Worm (Caenorhabditis elegans) whole organism, mixed stage, embryonic: Measurements from ENCODE around the gene nhr-255.
A peak's percentile ranks its signal among the peaks of the same experiment; 100 is the strongest.

Experiments used
- M03D4.4 ChIP-seq: sonication (generic microtip); optimal IDR thresholded peaks from 2 replicates; lab custom pipeline; 2017; ENCODE audit warnings: mild to moderate bottlenecking, missing genetic modification characterization, missing compliant biosample characterization
- bed-3 ChIP-seq: fragments of 200-800 bp; sonication (Bioruptor generic); optimal IDR thresholded peaks from 3 replicates; lab custom pipeline; 2018; ENCODE audit warnings: mild to moderate bottlenecking, missing genetic modification characterization, moderate library complexity, missing compliant biosample characterization
- blmp-1 ChIP-seq: fragments of 150-350 bp; optimal IDR thresholded peaks from 2 replicates; lab custom pipeline; 2014; ENCODE audit warnings: missing biosample characterization, missing genetic modification characterization
- ceh-39 ChIP-seq: fragments of 150-350 bp; optimal IDR thresholded peaks from 2 replicates; lab custom pipeline; 2014; ENCODE audit warnings: missing biosample characterization, missing genetic modification characterization
- ceh-43 ChIP-seq: fragments of 200-800 bp; sonication (Bioruptor generic); optimal IDR thresholded peaks from 2 replicates; lab custom pipeline; 2018; ENCODE audit warnings: mild to moderate bottlenecking, missing genetic modification characterization, moderate library complexity, missing compliant biosample characterization
- ceh-83 ChIP-seq: fragments of 200-800 bp; sonication (Bioruptor generic); optimal IDR thresholded peaks from 2 replicates; lab custom pipeline; 2018; ENCODE audit warnings: mild to moderate bottlenecking, missing genetic modification characterization, missing compliant biosample characterization
- ces-1 ChIP-seq: fragments of 150-350 bp; optimal IDR thresholded peaks from 2 replicates; lab custom pipeline; 2014; ENCODE audit warnings: missing biosample characterization, missing genetic modification reagents, missing genetic modification characterization
- cnd-1 ChIP-seq: fragments of 200-800 bp; sonication (Bioruptor generic); optimal IDR thresholded peaks from 2 replicates; lab custom pipeline; 2018; ENCODE audit warnings: mild to moderate bottlenecking, missing genetic modification characterization, missing compliant biosample characterization
- drap-1 ChIP-seq: fragments of 200-800 bp; sonication (Bioruptor generic); optimal IDR thresholded peaks from 3 replicates; lab custom pipeline; 2018; ENCODE audit warnings: mild to moderate bottlenecking, missing genetic modification characterization, missing compliant biosample characterization
- elt-1 ChIP-seq: sonication (generic microtip); optimal IDR thresholded peaks from 2 replicates; lab custom pipeline; 2017; ENCODE audit warnings: missing genetic modification characterization, mild to moderate bottlenecking, missing compliant biosample characterization, antibody characterized with exemption, moderate library complexity, borderline replicate concordance; ENCODE audit not compliant: insufficient read depth
- elt-3 ChIP-seq: fragments of 150-350 bp; optimal IDR thresholded peaks from 2 replicates; lab custom pipeline; 2014; ENCODE audit warnings: missing biosample characterization, missing genetic modification characterization
- flh-1 ChIP-seq: fragments of 200-800 bp; sonication (Bioruptor generic); optimal IDR thresholded peaks from 2 replicates; lab custom pipeline; 2018; ENCODE audit warnings: mild to moderate bottlenecking, missing genetic modification characterization, moderate library complexity, missing compliant biosample characterization
- ham-2 ChIP-seq: fragments of 200-800 bp; sonication (Bioruptor generic); optimal IDR thresholded peaks from 2 replicates; lab custom pipeline; 2018; ENCODE audit warnings: mild to moderate bottlenecking, missing genetic modification characterization, missing compliant biosample characterization
- hlh-1 ChIP-seq: fragments of 150-350 bp; optimal IDR thresholded peaks from 2 replicates; lab custom pipeline; 2014; ENCODE audit warnings: missing biosample characterization, missing genetic modification reagents, missing genetic modification characterization
- lin-13 ChIP-seq: fragments of 150-350 bp; optimal IDR thresholded peaks from 2 replicates; lab custom pipeline; 2014; ENCODE audit warnings: missing biosample characterization, missing genetic modification characterization
- lin-32 ChIP-seq: fragments of 200-800 bp; sonication (Bioruptor generic); optimal IDR thresholded peaks from 2 replicates; lab custom pipeline; 2018; ENCODE audit warnings: mild to moderate bottlenecking, missing genetic modification characterization, missing compliant biosample characterization
- lsy-2 ChIP-seq: fragments of 150-350 bp; optimal IDR thresholded peaks from 2 replicates; lab custom pipeline; 2014; ENCODE audit warnings: missing biosample characterization, missing genetic modification characterization
- mab-5 ChIP-seq: fragments of 150-350 bp; optimal IDR thresholded peaks from 2 replicates; lab custom pipeline; 2014; ENCODE audit warnings: missing biosample characterization, missing genetic modification characterization
- mep-1 ChIP-seq: fragments of 150-350 bp; optimal IDR thresholded peaks from 2 replicates; lab custom pipeline; 2017; ENCODE audit warnings: missing biosample characterization, missing genetic modification reagents, missing genetic modification characterization, inconsistent platforms
- mls-2 ChIP-seq: sonication (generic microtip); optimal IDR thresholded peaks from 2 replicates; lab custom pipeline; 2016; ENCODE audit warnings: mild to moderate bottlenecking, missing genetic modification characterization, moderate library complexity, missing compliant biosample characterization
- nhr-12 ChIP-seq: fragments of 150-350 bp; optimal IDR thresholded peaks from 2 replicates; lab custom pipeline; 2014; ENCODE audit warnings: missing biosample characterization, missing genetic modification characterization
- nhr-2 ChIP-seq: fragments of 150-350 bp; optimal IDR thresholded peaks from 2 replicates; lab custom pipeline; 2014; ENCODE audit warnings: missing biosample characterization, missing genetic modification characterization
- nhr-237 ChIP-seq: fragments of 150-350 bp; optimal IDR thresholded peaks from 2 replicates; lab custom pipeline; 2014; ENCODE audit warnings: missing biosample characterization, missing genetic modification characterization
- nhr-28 ChIP-seq: fragments of 150-350 bp; optimal IDR thresholded peaks from 2 replicates; lab custom pipeline; 2014; ENCODE audit warnings: missing biosample characterization, missing genetic modification characterization
- nhr-76 ChIP-seq: sonication (generic microtip); optimal IDR thresholded peaks from 2 replicates; lab custom pipeline; 2017; ENCODE audit warnings: missing biosample characterization, missing genetic modification characterization
- pha-4 ChIP-seq: fragments of 150-350 bp; optimal IDR thresholded peaks from 2 replicates; lab custom pipeline; 2018; ENCODE audit warnings: missing biosample characterization, missing genetic modification reagents, missing genetic modification characterization
- sem-2 ChIP-seq: fragments of 200-800 bp; sonication (Bioruptor generic); optimal IDR thresholded peaks from 2 replicates; lab custom pipeline; 2018; ENCODE audit warnings: mild to moderate bottlenecking, missing genetic modification characterization, missing compliant biosample characterization
- snpc-4 ChIP-seq: fragments of 150-350 bp; optimal IDR thresholded peaks from 2 replicates; lab custom pipeline; 2014; ENCODE audit warnings: missing biosample characterization, missing genetic modification characterization
- sptf-1 ChIP-seq: sonication (generic microtip); optimal IDR thresholded peaks from 2 replicates; lab custom pipeline; 2017; ENCODE audit warnings: mild to moderate bottlenecking, missing genetic modification characterization, moderate library complexity, missing compliant biosample characterization
- tbx-8 ChIP-seq: fragments of 200-800 bp; sonication (Bioruptor generic); optimal IDR thresholded peaks from 2 replicates; lab custom pipeline; 2018; ENCODE audit warnings: mild to moderate bottlenecking, missing genetic modification characterization, moderate library complexity, missing compliant biosample characterization
- unc-120 ChIP-seq: sonication (generic microtip); optimal IDR thresholded peaks from 2 replicates; lab custom pipeline; 2017; ENCODE audit warnings: missing genetic modification characterization, missing compliant biosample characterization; ENCODE audit not compliant: poor library complexity, severe bottlenecking
- unc-39 ChIP-seq: fragments of 150-350 bp; optimal IDR thresholded peaks from 2 replicates; lab custom pipeline; 2014; ENCODE audit warnings: missing biosample characterization, missing genetic modification characterization
- unc-62 ChIP-seq: fragments of 150-350 bp; optimal IDR thresholded peaks from 2 replicates; lab custom pipeline; 2014; ENCODE audit warnings: missing biosample characterization, missing genetic modification reagents, missing genetic modification characterization
- zip-8 ChIP-seq: fragments of 150-350 bp; optimal IDR thresholded peaks from 2 replicates; lab custom pipeline; 2014; ENCODE audit warnings: missing biosample characterization, missing genetic modification characterization
- ztf-11 ChIP-seq: fragments of 150-350 bp; optimal IDR thresholded peaks from 2 replicates; lab custom pipeline; 2014; ENCODE audit warnings: missing biosample characterization, missing genetic modification characterization

Gene nhr-255

DNA sequence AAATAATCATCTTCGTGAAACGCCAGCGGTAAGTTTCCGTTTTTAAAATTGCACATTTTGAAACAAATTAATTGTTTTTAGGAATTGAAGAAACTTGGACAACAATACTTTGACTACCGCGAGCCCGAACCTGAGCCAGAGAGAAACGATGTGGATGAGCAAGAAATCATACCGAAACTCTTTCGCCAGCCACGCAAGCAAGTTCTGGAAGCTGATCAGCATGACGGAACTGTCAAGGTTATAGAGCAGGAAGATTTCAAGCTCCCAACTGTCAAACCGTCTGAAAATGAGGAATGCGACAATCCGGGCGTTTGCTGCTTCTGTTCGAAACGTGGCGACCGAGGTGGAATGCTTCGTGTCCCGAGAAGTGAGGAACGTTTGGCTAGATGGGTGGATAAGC, 12.1 kb upstream of the nhr-255 start:
- no peak for TF ChIP-seq nhr-2 (tag; lab: Kevin White, UChicago)
- TF ChIP-seq unc-120 (tag; lab: Kevin White, UChicago): no peak
- no peak for TF ChIP-seq mls-2 (tag; lab: Kevin White, UChicago)
- TF ChIP-seq ceh-43: no peak
- TF ChIP-seq nhr-76: no peak
- no peak for TF ChIP-seq nhr-237
- no peak for TF ChIP-seq elt-3 (tag; lab: Kevin White, UChicago)
- TF ChIP-seq M03D4.4 (tag; lab: Kevin White, UChicago): no peak
- no peak for TF ChIP-seq mab-5 (tag; lab: Kevin White, UChicago)
- TF ChIP-seq, all 35 proteins: peak for 0

DNA sequence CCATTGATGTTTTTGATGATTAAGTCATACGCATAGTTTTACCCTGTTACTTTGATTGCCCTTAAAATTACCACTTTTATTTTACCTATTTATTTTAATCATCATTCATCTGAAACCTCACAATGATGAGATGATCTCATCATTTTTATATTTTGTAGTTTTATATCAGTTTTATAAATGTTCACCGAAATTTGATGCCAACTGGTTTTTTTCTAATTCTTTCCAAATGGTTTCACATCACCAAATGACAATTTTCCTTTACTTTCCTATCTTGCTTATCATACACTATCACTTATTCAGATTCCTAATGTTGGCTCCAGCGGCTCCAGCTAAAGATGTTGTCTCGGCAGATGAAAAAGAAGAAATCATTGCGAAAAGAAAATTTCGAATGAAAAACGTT, 10.7 kb upstream of the nhr-255 start, which contains the start of gene lin-15A:
Gene lin-15A (plus strand): TSS at position 301 of the 400 bp plus-strand sequence.
- TF ChIP-seq nhr-28: no peak
- TF ChIP-seq mep-1: no peak
- TF ChIP-seq ceh-43: no peak
- TF ChIP-seq blmp-1 (tag; lab: Kevin White, UChicago): peak; percentile 42
- no peak for TF ChIP-seq nhr-237
- TF ChIP-seq mls-2 (tag; lab: Kevin White, UChicago): no peak
- TF ChIP-seq, all 35 proteins: peak for 1

ce11 chrX:15736419-15736818, 6.0 kb upstream of the nhr-255 start:
- no peak for TF ChIP-seq nhr-28
- TF ChIP-seq lsy-2 (tag; lab: Kevin White, UChicago): peak; percentile 54
- TF ChIP-seq tbx-8 (GFP tag; lab: Kevin White, UChicago): no peak
- no peak for TF ChIP-seq nhr-237
- peak; percentile 6 for TF ChIP-seq mep-1

DNA sequence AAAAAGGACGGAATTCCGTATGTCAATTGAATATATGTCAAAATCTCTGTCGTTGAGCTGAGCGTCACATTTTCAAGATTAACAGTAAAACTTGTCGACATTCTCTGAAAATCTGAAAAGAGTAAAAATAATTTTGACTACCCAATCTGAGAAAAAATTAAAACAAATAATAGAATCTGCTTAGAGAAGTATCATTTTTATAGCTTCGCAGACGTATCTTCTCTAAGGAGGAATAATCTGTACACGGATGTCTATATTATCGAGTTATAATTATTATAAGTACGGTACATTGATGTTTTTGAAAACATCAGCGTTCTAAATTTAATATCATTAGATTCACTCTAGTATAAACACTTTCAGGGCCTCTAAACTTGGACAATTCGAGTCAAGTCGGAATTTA, 1.9 kb upstream of the nhr-255 start, which contains the start of gene srg-64:
Gene srg-64 (minus strand): TSS at position 101 of the 400 bp plus-strand sequence.
- TF ChIP-seq blmp-1 (tag; lab: Kevin White, UChicago) (no peak), unc-62 (GFP tag; lab: Kevin White, UChicago) (no peak), elt-3 (tag; lab: Kevin White, UChicago) (no peak), hlh-1 (tag; lab: Kevin White, UChicago) (no peak), lin-32 (GFP tag; lab: Kevin White, UChicago) (no peak), ceh-39 (tag; lab: Kevin White, UChicago) (no peak), nhr-76 (no peak)

DNA sequence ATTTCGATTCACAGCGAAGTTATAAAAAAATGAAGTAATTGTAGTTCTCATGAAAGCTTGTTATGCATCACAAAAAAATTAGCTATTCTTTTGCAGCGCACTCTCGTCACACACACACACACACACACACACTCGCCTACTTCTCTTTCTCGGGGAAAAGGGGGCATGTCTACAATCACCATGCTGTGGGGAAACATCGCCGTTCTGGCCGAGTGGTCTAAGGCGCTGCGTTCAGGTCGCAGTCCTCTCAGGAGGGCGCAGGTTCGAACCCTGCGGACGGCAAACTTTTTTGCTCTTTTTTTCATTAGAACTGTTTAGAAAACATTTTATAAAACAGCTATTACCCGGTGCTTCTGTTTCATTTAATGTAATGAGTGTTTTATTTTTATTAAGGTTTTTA, 558 bp upstream of the nhr-255 start:
- TF ChIP-seq tbx-8 (GFP tag; lab: Kevin White, UChicago) (peak; percentile 70), snpc-4 (tag; lab: Kevin White, UChicago) (no peak), mep-1 (no peak), cnd-1 (tag; lab: Kevin White, UChicago) (peak; percentile 90), blmp-1 (tag; lab: Kevin White, UChicago) (no peak), nhr-2 (tag; lab: Kevin White, UChicago) (no peak), elt-1 (tag; lab: Kevin White, UChicago) (no peak), lsy-2 (tag; lab: Kevin White, UChicago) (peak; percentile 51), nhr-28 (peak; percentile 2), lin-13 (tag; lab: Kevin White, UChicago) (peak; percentile 28), ces-1 (no peak), unc-62 (GFP tag; lab: Kevin White, UChicago) (peak; percentile 35), mab-5 (tag; lab: Kevin White, UChicago) (no peak), ceh-39 (tag; lab: Kevin White, UChicago) (no peak), unc-39 (tag; lab: Kevin White, UChicago) (no peak), mls-2 (tag; lab: Kevin White, UChicago) (peak; percentile 94), lin-32 (GFP tag; lab: Kevin White, UChicago) (peak; percentile 78), zip-8 (tag; lab: Kevin White, UChicago) (no peak), drap-1 (GFP tag; lab: Kevin White, UChicago) (peak; percentile 94), sem-2 (GFP tag; lab: Kevin White, UChicago) (peak; percentile 79), nhr-237 (peak; percentile 66), unc-120 (tag; lab: Kevin White, UChicago) (peak; percentile 78), ceh-83 (peak; percentile 90), ham-2 (GFP tag; lab: Kevin White, UChicago) (peak; percentile 85), pha-4 (peak; percentile 1), M03D4.4 (tag; lab: Kevin White, UChicago) (peak; percentile 92), ceh-43 (peak; percentile 85), bed-3 (GFP tag; lab: Kevin White, UChicago) (peak; percentile 88), elt-3 (tag; lab: Kevin White, UChicago) (no peak), flh-1 (GFP tag; lab: Kevin White, UChicago) (peak; percentile 81), sptf-1 (tag; lab: Kevin White, UChicago) (peak; percentile 96), hlh-1 (tag; lab: Kevin White, UChicago) (peak; percentile 20), nhr-76 (no peak), nhr-12 (tag; lab: Kevin White, UChicago) (no peak), ztf-11 (peak; percentile 4)
